Fruit fly (Drosophila melanogaster) whole organism, adult: Measurements from ENCODE around the gene Lcp65Ae.

Experiments
- CG11617 ChIP-seq: fragments of 200-800 bp; sonication (Bioruptor generic); optimal IDR thresholded peaks from 2 replicates; lab custom pipeline; 2017; ENCODE audit warnings: mild to moderate bottlenecking, missing biosample characterization, missing genetic modification reagents, missing genetic modification characterization
- CG12768 ChIP-seq: fragments of 200-800 bp; sonication (Bioruptor generic); optimal IDR thresholded peaks from 2 replicates; lab custom pipeline; 2017; ENCODE audit warnings: missing biosample characterization, missing genetic modification characterization, mild to moderate bottlenecking, moderate library complexity, missing genetic modification reagents
- CG14711 ChIP-seq: fragments of 200-800 bp; sonication (Bioruptor generic); optimal IDR thresholded peaks from 2 replicates; lab custom pipeline; 2018; ENCODE audit warnings: missing biosample characterization, mild to moderate bottlenecking, missing genetic modification characterization, moderate library complexity
- CG1620 ChIP-seq: fragments of 200-800 bp; sonication (Bioruptor generic); optimal IDR thresholded peaks from 2 replicates; lab custom pipeline; 2016; ENCODE audit warnings: missing biosample characterization, missing genetic modification characterization
- CG33017 ChIP-seq: fragments of 200-800 bp; sonication (Bioruptor generic); optimal IDR thresholded peaks from 2 replicates; lab custom pipeline; 2018; ENCODE audit warnings: missing biosample characterization, mild to moderate bottlenecking, missing genetic modification characterization, moderate library complexity
- CG5204 ChIP-seq: fragments of 200-800 bp; sonication (Bioruptor generic); optimal IDR thresholded peaks from 2 replicates; lab custom pipeline; 2016; ENCODE audit warnings: missing biosample characterization, missing genetic modification characterization
- CG7045 ChIP-seq: fragments of 200-800 bp; sonication (Bioruptor generic); optimal IDR thresholded peaks from 2 replicates; lab custom pipeline; 2017; ENCODE audit warnings: missing biosample characterization, mild to moderate bottlenecking, missing genetic modification characterization
- CG7101 ChIP-seq: fragments of 200-800 bp; sonication (Bioruptor generic); optimal IDR thresholded peaks from 2 replicates; lab custom pipeline; 2018; ENCODE audit warnings: missing biosample characterization, mild to moderate bottlenecking, missing genetic modification characterization, moderate library complexity
- Clk ChIP-seq: fragments of 200-800 bp; sonication (Bioruptor generic); optimal IDR thresholded peaks from 2 replicates; lab custom pipeline; 2017; ENCODE audit warnings: missing biosample characterization, missing genetic modification characterization
- Crg-1 ChIP-seq: fragments of 200-800 bp; sonication (Bioruptor generic); optimal IDR thresholded peaks from 2 replicates; lab custom pipeline; 2016; ENCODE audit warnings: missing biosample characterization, missing genetic modification characterization
- Hr96 ChIP-seq: fragments of 200-800 bp; sonication (Bioruptor generic); optimal IDR thresholded peaks from 2 replicates; lab custom pipeline; 2016; ENCODE audit warnings: missing biosample characterization, missing genetic modification characterization
- Mnt ChIP-seq: fragments of 200-800 bp; sonication (Bioruptor generic); optimal IDR thresholded peaks from 2 replicates; lab custom pipeline; 2016; ENCODE audit warnings: missing biosample characterization, mild to moderate bottlenecking, missing genetic modification characterization
- bab1 ChIP-seq: fragments of 200-800 bp; sonication (Bioruptor generic); optimal IDR thresholded peaks from 3 replicates; lab custom pipeline; 2019; ENCODE audit warnings: missing biosample characterization, mild to moderate bottlenecking, missing genetic modification characterization, moderate library complexity
- cic ChIP-seq: fragments of 200-800 bp; sonication (Bioruptor generic); optimal IDR thresholded peaks from 2 replicates; lab custom pipeline; 2017; ENCODE audit warnings: missing biosample characterization, mild to moderate bottlenecking, missing genetic modification characterization, moderate library complexity
- cnc ChIP-seq, 2 experiments: fragments of >200 bp; optimal IDR thresholded peaks; 2 replicates each; lab custom pipeline; 2017
- kay ChIP-seq: fragments of 200-800 bp; sonication (Bioruptor generic); peaks from one replicate; lab custom pipeline; 2016; ENCODE audit warnings: missing biosample characterization, missing genetic modification characterization, borderline replicate concordance
- ovo ChIP-seq: fragments of 200-800 bp; sonication (Bioruptor generic); optimal IDR thresholded peaks from 2 replicates; lab custom pipeline; 2016; ENCODE audit warnings: missing biosample characterization, missing genetic modification characterization
- pad ChIP-seq: fragments of 200-800 bp; sonication (Bioruptor generic); optimal IDR thresholded peaks from 3 replicates; lab custom pipeline; 2017; ENCODE audit warnings: missing biosample characterization, missing genetic modification characterization, mild to moderate bottlenecking, moderate library complexity, missing genetic modification reagents
- tj ChIP-seq: fragments of 200-800 bp; sonication (Bioruptor generic); optimal IDR thresholded peaks from 3 replicates; lab custom pipeline; 2017; ENCODE audit warnings: missing biosample characterization, mild to moderate bottlenecking, missing genetic modification characterization, moderate library complexity
- toe ChIP-seq: fragments of 200-800 bp; sonication (Bioruptor generic); optimal IDR thresholded peaks from 2 replicates; lab custom pipeline; 2016; ENCODE audit warnings: missing biosample characterization, missing genetic modification characterization

Lcp65Ae gene

dm6 chr3L:6138018-6138417, at the start of gene Lcp65Ae:
Gene Lcp65Ae (minus strand): TSS chr3L:6138118.
- no peak for TF ChIP-seq CG7045
- TF ChIP-seq CG11617 (GFP tag; lab: Kevin White, UChicago): no peak
- TF ChIP-seq cnc (optimal IDR thresholded peaks at IDR 0.05; lab: Kevin White, UChicago): no peak
- no peak for TF ChIP-seq CG1620
- TF ChIP-seq Crg-1 (GFP tag; lab: Kevin White, UChicago): no peak
- TF ChIP-seq pad (GFP tag; lab: Kevin White, UChicago): no peak
- TF ChIP-seq CG5204: no peak
- no peak for TF ChIP-seq Mnt (GFP tag; lab: Kevin White, UChicago)
- no peak for TF ChIP-seq Hr96 (GFP tag; lab: Kevin White, UChicago)
- TF ChIP-seq cic: no peak
- TF ChIP-seq bab1 (GFP tag; lab: Kevin White, UChicago): no peak

- TF ChIP-seq CG7101: peak; percentile 74
- TF ChIP-seq Clk (GFP tag; lab: Kevin White, UChicago): peak; percentile 66
- TF ChIP-seq CG11617 (GFP tag; lab: Kevin White, UChicago): peak; percentile 82
- TF ChIP-seq ovo: peak; percentile 3
- peak; percentile 78 for TF ChIP-seq CG7045
- TF ChIP-seq Hr96 (GFP tag; lab: Kevin White, UChicago): peak; percentile 65
- TF ChIP-seq bab1 (GFP tag; lab: Kevin White, UChicago): peak; percentile 84
- TF ChIP-seq Crg-1 (GFP tag; lab: Kevin White, UChicago): peak; percentile 54
- peak; percentile 74 for TF ChIP-seq CG14711 (tag; lab: Kevin White, UChicago)
- no peak for TF ChIP-seq cnc (optimal IDR thresholded peaks at IDR 0.05; lab: Kevin White, UChicago)
- peak; percentile 100 for TF ChIP-seq Mnt (GFP tag; lab: Kevin White, UChicago)
- peak; percentile 78 for TF ChIP-seq tj (GFP tag; lab: Kevin White, UChicago)
- peak; percentile 76 for TF ChIP-seq CG1620
- TF ChIP-seq toe (GFP tag; lab: Kevin White, UChicago): peak; percentile 60
- TF ChIP-seq pad (GFP tag; lab: Kevin White, UChicago): peak; percentile 54
- TF ChIP-seq CG5204: peak; percentile 64
- TF ChIP-seq cic: peak; percentile 98
- peak; percentile 76 for TF ChIP-seq CG12768 (GFP tag; lab: Kevin White, UChicago)
- TF ChIP-seq CG33017: peak; percentile 75
- no peak for TF ChIP-seq kay (GFP tag; lab: Kevin White, UChicago)
Measured at dm6 chr3L:6184884-6185438, 47.0 kb upstream of the Lcp65Ae start, which contains the start of the genes D19B and CG43293. Gene D19B (minus strand): TSS chr3L:6184920. Gene CG43293 (plus strand): TSS chr3L:6185189.

DNA sequence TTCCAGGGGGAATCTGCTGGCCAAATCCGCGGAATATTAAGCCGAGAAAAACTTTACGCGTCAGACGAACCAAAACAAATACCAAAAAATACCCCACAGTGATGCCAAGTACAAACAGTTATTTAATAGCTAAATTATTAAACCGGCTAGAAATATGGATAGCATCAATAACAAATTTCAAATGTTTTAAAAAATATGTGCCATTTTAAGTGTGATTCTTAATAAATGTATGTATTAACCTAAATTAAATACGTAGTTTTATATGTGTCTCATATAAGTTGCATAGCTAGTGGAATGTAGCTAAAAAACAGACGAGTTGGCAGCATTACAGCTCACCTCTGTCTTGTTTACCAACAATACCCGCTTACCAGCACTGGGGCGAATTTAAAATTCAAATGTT, 43.9 kb upstream of the Lcp65Ae start, which contains the start of gene CG10274:
Gene CG10274, minus strand, starts transcription at position 54 of the 400 bp plus-strand sequence.
- TF ChIP-seq CG7101 (peak; percentile 77), CG1620 (peak; percentile 82), CG14711 (tag; lab: Kevin White, UChicago) (peak; percentile 76), cnc (optimal IDR thresholded peaks at IDR 0.05; lab: Kevin White, UChicago) (no peak), CG12768 (GFP tag; lab: Kevin White, UChicago) (peak; percentile 73), CG7045 (peak; percentile 67), ovo (peak; percentile 52), bab1 (GFP tag; lab: Kevin White, UChicago) (peak; percentile 61), tj (GFP tag; lab: Kevin White, UChicago) (peak; percentile 42), kay (GFP tag; lab: Kevin White, UChicago) (no peak), cic (peak; percentile 23), CG5204 (no peak), pad (GFP tag; lab: Kevin White, UChicago) (peak; percentile 70), Clk (GFP tag; lab: Kevin White, UChicago) (peak; percentile 52), Hr96 (GFP tag; lab: Kevin White, UChicago) (peak; percentile 68), Mnt (GFP tag; lab: Kevin White, UChicago) (peak; percentile 41), CG33017 (peak; percentile 45), CG11617 (GFP tag; lab: Kevin White, UChicago) (peak; percentile 75), toe (GFP tag; lab: Kevin White, UChicago) (peak; percentile 79), Crg-1 (GFP tag; lab: Kevin White, UChicago) (peak; percentile 74)

DNA sequence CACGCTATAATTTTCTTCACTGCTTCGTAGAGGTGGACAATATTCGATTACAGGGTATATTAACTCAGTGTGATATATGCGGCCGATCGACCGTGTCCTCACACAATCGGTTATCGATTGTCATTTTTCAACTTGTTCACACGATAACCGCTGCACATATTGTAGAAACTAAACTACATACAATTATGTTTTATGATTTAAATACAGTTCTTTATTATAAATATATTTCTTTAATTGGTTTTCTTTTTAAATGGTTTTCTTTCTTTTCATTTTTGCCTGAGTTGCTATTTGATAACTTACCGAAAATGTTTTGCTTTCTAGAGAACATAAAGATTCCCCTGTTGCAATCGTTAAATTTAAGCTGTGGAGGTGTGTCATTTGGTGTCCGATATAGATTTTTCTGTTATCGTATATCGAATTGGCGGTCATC, 35.9 kb upstream of the Lcp65Ae start, which contains the start of the genes fmt and CG7376:
Gene fmt, minus strand, starts transcription at position 55 of the 430 bp plus-strand sequence.
Gene CG7376, plus strand, starts transcription at position 423 of the 430 bp plus-strand sequence.
- TF ChIP-seq CG1620: peak; percentile 3
- TF ChIP-seq CG12768 (GFP tag; lab: Kevin White, UChicago): peak; percentile 32
- peak; percentile 27 for TF ChIP-seq CG11617 (GFP tag; lab: Kevin White, UChicago)
- no peak for TF ChIP-seq Hr96 (GFP tag; lab: Kevin White, UChicago)
- peak; percentile 37 for TF ChIP-seq CG7045
- TF ChIP-seq Mnt (GFP tag; lab: Kevin White, UChicago): peak; percentile 20
- no peak for TF ChIP-seq CG33017
- TF ChIP-seq cic: no peak
- TF ChIP-seq CG14711 (tag; lab: Kevin White, UChicago): peak; percentile 48
- TF ChIP-seq CG7101: peak; percentile 30
- peak; percentile 24 for TF ChIP-seq toe (GFP tag; lab: Kevin White, UChicago)

dm6 chr3L:6162483-6163128, 24.7 kb upstream of the Lcp65Ae start, which contains the start of gene Prdm13:
Gene Prdm13 (plus strand): TSS chr3L:6163127.
- TF ChIP-seq kay (GFP tag; lab: Kevin White, UChicago) (no peak), CG11617 (GFP tag; lab: Kevin White, UChicago) (no peak), CG5204 (no peak), Crg-1 (GFP tag; lab: Kevin White, UChicago) (no peak), bab1 (GFP tag; lab: Kevin White, UChicago) (no peak), CG7045 (no peak), ovo (no peak), CG7101 (no peak), pad (GFP tag; lab: Kevin White, UChicago) (no peak), toe (GFP tag; lab: Kevin White, UChicago) (no peak), tj (GFP tag; lab: Kevin White, UChicago) (no peak), Mnt (GFP tag; lab: Kevin White, UChicago) (no peak), Hr96 (GFP tag; lab: Kevin White, UChicago) (no peak), cnc (optimal IDR thresholded peaks at IDR 0.05; lab: Kevin White, UChicago) (no peak), Clk (GFP tag; lab: Kevin White, UChicago) (no peak), CG12768 (GFP tag; lab: Kevin White, UChicago) (no peak), CG33017 (no peak)
